Fruit fly (Drosophila melanogaster) whole organism, prepupa: ENCODE measurements around the gene Gr64d.

Experiments used
- CG11762 ChIP-seq: fragments of 200-800 bp; sonication (Bioruptor generic); optimal IDR thresholded peaks from 3 replicates; lab custom pipeline; 2016; ENCODE audit warnings: missing biosample characterization, missing genetic modification characterization; ENCODE audit not compliant: insufficient read depth
- CG3032 ChIP-seq: fragments of 200-800 bp; optimal IDR thresholded peaks from 2 replicates; lab custom pipeline; 2019; ENCODE audit warnings: missing biosample characterization, mild to moderate bottlenecking, missing genetic modification characterization, moderate library complexity
- CG6276 ChIP-seq: fragments of 200-800 bp; sonication (Bioruptor generic); optimal IDR thresholded peaks from 2 replicates; lab custom pipeline; 2017; ENCODE audit warnings: missing biosample characterization, mild to moderate bottlenecking, missing genetic modification characterization
- CG7368 ChIP-seq: fragments of 200-800 bp; sonication (Bioruptor generic); optimal IDR thresholded peaks from 3 replicates; lab custom pipeline; 2016; ENCODE audit warnings: missing biosample characterization, missing genetic modification characterization
- CG8119 ChIP-seq: fragments of 200-800 bp; sonication (Bioruptor generic); IDR thresholded peaks from 3 replicates; pipeline ENCODE4 v1.3.6; 2022; ENCODE audit warnings: missing biosample characterization, missing genetic modification characterization
- Gug ChIP-seq: fragments of 200-800 bp; sonication (Bioruptor generic); IDR thresholded peaks from 2 replicates; pipeline ENCODE4 v1.3.6; 2022; ENCODE audit warnings: missing biosample characterization, missing genetic modification characterization
- Hr39 ChIP-seq: fragments of 200-800 bp; sonication (Bioruptor generic); optimal IDR thresholded peaks from 2 replicates; lab custom pipeline; 2016; ENCODE audit warnings: missing biosample characterization, missing genetic modification characterization
- Hr4 ChIP-seq: fragments of 200-800 bp; sonication (Bioruptor generic); optimal IDR thresholded peaks from 3 replicates; lab custom pipeline; 2016; ENCODE audit warnings: missing biosample characterization, missing genetic modification characterization
- acj6 ChIP-seq: fragments of 200-800 bp; sonication (Bioruptor generic); optimal IDR thresholded peaks from 3 replicates; lab custom pipeline; 2016; ENCODE audit warnings: missing biosample characterization, missing genetic modification characterization
- dac ChIP-seq: fragments of 200-800 bp; sonication (Bioruptor generic); optimal IDR thresholded peaks from 2 replicates; lab custom pipeline; 2017; ENCODE audit warnings: missing biosample characterization, mild to moderate bottlenecking, missing genetic modification characterization

DNA sequence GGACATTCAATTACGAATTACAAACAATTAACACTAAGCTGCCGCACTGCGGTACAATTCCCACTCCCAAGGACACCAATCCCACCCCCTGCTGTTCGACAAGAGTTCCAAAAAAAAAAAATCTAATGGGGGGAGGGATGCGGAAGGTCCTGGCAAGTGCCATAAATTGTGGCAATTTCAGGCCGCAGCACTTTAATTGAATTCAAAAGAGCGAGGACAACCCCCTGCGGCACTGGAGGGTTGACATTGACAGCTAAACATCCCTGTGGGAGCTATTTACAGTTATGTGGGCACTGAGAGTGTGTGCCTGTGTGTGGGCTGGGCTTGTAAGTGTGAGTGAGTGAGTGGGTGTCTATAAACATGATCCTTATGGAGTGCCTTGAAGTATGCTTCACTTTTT, 45.0 kb downstream of the Gr64d start:
- TF ChIP-seq CG11762 (no peak), dac (GFP tag; lab: Kevin White, UChicago) (no peak), CG8119 (GFP tag; lab: Robert Waterston, UW) (no peak), Gug (GFP tag; lab: Robert Waterston, UW) (no peak), Hr39 (GFP tag; lab: Kevin White, UChicago) (no peak), CG3032 (tag; lab: Kevin White, UChicago) (no peak), acj6 (no peak), CG6276 (GFP tag; lab: Kevin White, UChicago) (no peak), CG7368 (no peak), Hr4 (GFP tag; lab: Kevin White, UChicago) (no peak)
